Fruit fly (Drosophila melanogaster): Measurements from ENCODE around the gene ZAP3.

DNA sequence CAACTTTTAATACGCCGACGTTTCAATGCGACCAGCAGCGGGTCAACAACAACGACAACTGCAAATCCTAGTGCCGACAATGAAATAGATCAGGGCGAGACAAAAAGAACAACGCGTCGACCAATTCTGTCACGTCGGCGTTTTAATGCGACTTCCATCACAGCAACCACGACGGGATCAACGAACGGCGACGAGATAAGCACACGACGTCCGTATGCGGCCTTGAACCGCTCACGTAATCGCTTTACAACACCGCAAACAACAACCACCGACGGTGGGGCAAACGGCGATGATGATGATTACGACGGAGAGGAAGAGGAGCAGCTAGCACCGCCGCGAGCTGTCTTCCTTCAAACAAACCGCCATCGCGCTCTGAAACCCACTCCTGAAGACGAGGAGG, 42.8 kb downstream of the ZAP3 start:
- TF ChIP-seq CG13204 (GFP tag; optimal IDR thresholded peaks at IDR 0.05) (no peak), CG9948 (tag; optimal IDR thresholded peaks at IDR 0.05) (no peak), EcR (GFP tag; optimal IDR thresholded peaks at IDR 0.05) (peak; percentile 97), CG17806 (tag; optimal IDR thresholded peaks at IDR 0.05) (no peak), CG8159 (tag; optimal IDR thresholded peaks at IDR 0.05) (no peak), Pif1A (GFP tag; optimal IDR thresholded peaks at IDR 0.05) (no peak)

All from whole organism, pupa.